Worm (Caenorhabditis elegans): ENCODE results near the gene clec-56.

The clec-56 gene

DNA sequence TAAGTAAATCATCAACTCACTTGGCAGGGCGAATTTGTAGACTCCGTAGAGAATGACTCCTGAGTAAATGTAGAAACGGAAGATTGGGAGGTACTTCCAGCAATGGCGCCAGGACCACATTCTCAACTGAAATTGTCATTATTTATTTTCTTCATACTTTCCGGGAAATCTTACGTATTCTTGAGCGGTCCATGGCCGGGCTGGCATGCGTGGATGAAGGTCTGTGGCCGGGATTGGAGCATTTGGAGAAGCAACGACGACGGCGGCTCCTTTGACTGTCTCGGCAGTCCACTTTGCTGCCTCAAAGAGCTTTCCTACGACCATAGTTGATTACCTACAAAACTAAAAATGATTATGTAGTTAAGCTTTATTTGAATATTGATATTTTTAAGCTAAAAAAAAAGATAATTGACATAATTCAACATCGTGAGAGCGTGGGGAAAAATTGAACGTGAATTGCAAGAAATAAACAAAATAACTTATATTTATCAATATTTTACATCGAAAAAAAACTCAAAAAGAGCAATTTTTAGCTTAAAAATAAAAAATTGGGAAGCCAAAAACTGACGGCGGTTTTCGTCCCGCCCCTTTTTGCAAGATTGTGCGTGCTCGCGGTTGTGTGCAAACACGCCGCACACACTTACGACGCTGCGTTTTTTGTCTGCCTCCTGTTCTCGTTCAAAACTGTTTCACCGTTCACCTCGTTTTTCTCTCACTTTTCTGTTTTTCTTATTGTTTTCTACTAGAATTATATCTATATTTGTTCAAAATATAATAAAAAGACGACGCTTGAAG, 49.8 kb downstream of the clec-56 start, which contains the start of gene ril-1:
Gene ril-1, minus strand, starts transcription at position 342 of the 795 bp plus-strand sequence.
- TF ChIP-seq B0310.2 (tag; optimal IDR thresholded peaks at IDR 0.05) (no peak), tbx-37 (GFP tag; conservative IDR thresholded peaks at IDR 0.05) (no peak; the same call in 1 of the 2 replicates), sea-1 (GFP tag; conservative IDR thresholded peaks at IDR 0.05) (0 out of 2 replicates have a peak, but pooled peaks have one; percentile 54), tra-4 (tag; optimal IDR thresholded peaks at IDR 0.05) (no peak), hnd-1 (tag; optimal IDR thresholded peaks at IDR 0.05) (peak; percentile 8), flt-1 (GFP tag; IDR thresholded peaks at IDR 0.05) (no peak), ceh-36 (tag; optimal IDR thresholded peaks at IDR 0.05) (no peak), aly-1 (tag; optimal IDR thresholded peaks at IDR 0.05) (no peak), ceh-13 (GFP tag; optimal IDR thresholded peaks at IDR 0.05) (peak; percentile 32), ets-7 (tag; optimal IDR thresholded peaks at IDR 0.05) (no peak), tbx-11 (GFP tag; IDR thresholded peaks at IDR 0.05) (no peak), ama-1 (optimal IDR thresholded peaks at IDR 0.05) (no peak), hmg-4 (GFP tag; optimal IDR thresholded peaks at IDR 0.05) (no peak), F13C5.2 (tag; optimal IDR thresholded peaks at IDR 0.05) (peak; percentile 51), hmbx-1 (tag; optimal IDR thresholded peaks at IDR 0.05) (no peak), pes-1 (GFP tag; IDR thresholded peaks at IDR 0.05) (no peak; the same call in 1 of the 2 replicates), scrt-1 (GFP tag; IDR thresholded peaks at IDR 0.05) (no peak)

DNA sequence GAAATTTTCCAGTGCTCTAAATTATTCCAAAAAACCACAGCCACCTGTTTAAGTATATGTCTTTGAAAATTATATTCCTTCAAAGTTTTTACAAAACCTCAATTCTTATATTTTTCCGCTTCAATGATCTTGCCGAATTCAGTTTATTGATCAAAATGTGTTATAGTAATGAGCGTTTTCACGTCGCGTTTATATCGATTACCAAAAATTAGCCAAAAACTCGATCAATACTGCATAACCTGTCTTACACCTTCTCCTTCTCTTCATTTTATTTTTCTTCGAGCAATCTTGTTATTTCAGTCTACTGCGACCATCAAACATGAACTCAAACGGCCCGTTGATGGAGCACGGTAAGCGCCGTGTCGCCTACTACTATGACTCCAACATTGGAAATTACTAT, 50.9 kb downstream of the clec-56 start, which contains the start of gene hda-1:
Gene hda-1, plus strand, starts transcription at position 301 of the 400 bp plus-strand sequence.
- TF ChIP-seq ceh-13 (GFP tag; optimal IDR thresholded peaks at IDR 0.05) = no peak

All from whole organism, early embryonic.